Fruit fly (Drosophila melanogaster): ENCODE results near the gene CG14907.

CG14907 gene

dm6 chr3R:16640005-16640408 lies 12.1 kb downstream of the CG14907 start, which contains the start of gene nonA-l:
nonA-l (plus strand) TSS chr3R:16640205.
- TF ChIP-seq noc (tag; optimal IDR thresholded peaks at IDR 0.05), result no peak

DNA sequence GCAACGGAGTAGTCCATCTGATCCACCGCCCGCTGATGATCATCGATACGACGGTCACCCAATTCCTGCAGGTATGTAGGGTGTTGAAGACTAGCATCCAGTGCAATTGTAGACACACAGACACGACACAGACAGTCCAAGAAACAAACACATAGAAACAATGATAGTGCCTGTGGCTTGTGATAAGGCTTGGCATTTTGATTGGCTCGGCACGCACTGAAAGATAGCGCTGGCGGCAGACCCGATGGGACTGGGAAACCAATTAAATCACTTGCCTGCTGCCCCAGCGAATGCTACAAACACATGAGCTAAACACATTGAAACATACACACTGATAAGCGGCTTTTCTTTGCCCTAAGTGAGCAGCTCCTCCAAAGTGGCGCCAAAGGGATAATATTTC lies 19.4 kb downstream of the CG14907 start:
- no peak for TF ChIP-seq noc (tag; optimal IDR thresholded peaks at IDR 0.05)

DNA sequence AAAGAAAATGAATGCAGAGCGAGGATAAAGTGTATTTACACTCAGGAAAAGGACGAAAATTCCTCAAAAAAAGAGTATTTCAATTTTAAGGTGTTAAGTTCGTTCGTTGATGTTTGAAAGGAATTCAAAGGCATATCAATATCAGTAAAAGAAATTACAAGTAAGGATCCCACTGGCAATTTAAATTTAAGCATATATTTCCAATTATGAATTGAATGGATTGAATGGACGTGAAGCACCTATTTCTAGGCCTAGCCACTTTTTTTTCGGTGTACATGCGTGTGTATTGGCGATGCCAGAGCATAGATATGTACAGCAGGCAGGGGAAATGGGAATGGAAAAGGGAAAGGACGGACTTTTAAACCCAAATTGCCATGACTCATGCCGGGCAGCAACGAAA lies 21.6 kb downstream of the CG14907 start:
- TF ChIP-seq noc (tag; optimal IDR thresholded peaks at IDR 0.05), result no peak

DNA sequence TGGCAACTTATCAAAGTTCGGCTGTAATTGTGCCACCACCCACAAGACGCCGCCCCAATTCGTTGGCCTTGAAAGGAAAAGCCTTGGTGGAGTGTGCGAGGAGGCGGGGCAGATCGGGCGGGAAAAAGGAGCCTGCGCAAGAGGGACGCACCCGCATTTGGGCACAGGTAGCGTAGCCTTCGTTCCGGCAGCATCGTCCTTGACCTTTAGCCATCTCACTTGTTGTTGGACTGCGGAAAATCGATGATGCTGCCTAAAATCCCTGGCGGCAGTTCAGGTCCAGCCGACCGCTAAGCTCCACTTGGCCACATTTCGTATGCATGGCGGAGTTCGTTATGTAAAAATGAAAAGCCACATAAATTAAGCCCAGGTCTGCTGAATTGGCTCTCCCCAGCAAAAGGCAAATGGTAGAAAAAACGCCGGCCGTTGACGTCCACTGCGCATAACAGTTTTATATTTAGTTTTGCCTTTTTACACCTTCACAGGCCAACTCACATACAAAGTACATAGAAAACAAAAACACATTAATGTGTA lies 25.2 kb downstream of the CG14907 start:
- no peak for TF ChIP-seq noc (tag; optimal IDR thresholded peaks at IDR 0.05)

DNA sequence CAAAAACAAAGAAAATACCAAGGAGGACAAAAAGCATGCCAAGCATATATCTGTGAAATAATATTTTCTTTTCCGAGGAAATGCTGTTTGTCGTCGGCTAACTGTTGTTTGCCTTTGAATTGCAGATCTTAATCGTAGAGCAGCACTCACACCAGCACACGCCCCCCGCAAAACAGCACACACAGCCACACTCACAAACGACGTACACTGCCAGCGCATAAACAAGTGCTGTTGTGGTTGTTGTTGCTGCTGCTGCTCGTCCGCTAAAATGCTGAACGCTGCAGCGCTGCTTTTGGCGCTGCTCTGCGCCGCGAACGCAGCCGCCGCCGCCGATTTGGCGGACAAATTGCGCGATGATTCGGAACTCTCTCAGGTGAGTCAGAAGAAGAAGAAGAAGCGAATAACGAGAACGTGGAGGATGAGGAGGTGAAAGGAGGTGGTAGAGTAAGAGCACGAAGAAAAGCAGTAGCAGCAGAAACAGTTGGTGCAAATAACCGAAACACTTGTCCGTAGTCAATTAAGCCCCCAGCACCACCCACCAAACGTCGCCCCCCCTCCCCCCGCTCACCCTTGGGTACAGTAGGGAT lies 26.2 kb downstream of the CG14907 start:
- TF ChIP-seq noc (tag; optimal IDR thresholded peaks at IDR 0.05), result no peak

dm6 chr3R:16624750-16625549 lies 27.2 kb downstream of the CG14907 start, which contains the start of gene Fas1:
Fas1 (plus strand) TSS chr3R:16625238.
- no peak for TF ChIP-seq noc (tag; optimal IDR thresholded peaks at IDR 0.05)

dm6 chr3R:16624371-16624749 lies 27.8 kb downstream of the CG14907 start, which contains the start of gene Ccdc114:
Ccdc114 (minus strand) TSS chr3R:16624717.
- TF ChIP-seq noc (tag; optimal IDR thresholded peaks at IDR 0.05), result no peak

DNA sequence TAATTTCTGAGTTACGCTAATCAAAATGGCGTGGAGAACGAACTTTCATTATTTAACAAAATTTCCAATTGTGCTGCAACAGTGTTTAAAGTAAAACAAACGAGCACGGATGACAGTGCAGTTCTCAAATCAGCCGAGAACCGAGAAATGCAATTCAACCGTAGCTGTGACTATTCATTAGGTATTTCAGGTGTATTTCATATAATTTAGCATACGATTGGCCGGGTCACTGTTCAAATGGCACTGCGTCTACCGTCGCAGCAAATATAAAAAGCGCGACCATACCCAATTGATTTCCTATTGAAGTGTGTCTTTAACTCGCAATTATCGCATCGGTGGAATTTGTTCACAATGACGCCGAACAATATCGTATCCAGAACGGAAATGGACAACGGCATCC lies 31.6 kb downstream of the CG14907 start, which contains the start of gene CG14893:
TSS of gene CG14893 (plus strand) at position 301 of the 400 bp plus-strand sequence.
- no peak for TF ChIP-seq noc (tag; optimal IDR thresholded peaks at IDR 0.05)

DNA sequence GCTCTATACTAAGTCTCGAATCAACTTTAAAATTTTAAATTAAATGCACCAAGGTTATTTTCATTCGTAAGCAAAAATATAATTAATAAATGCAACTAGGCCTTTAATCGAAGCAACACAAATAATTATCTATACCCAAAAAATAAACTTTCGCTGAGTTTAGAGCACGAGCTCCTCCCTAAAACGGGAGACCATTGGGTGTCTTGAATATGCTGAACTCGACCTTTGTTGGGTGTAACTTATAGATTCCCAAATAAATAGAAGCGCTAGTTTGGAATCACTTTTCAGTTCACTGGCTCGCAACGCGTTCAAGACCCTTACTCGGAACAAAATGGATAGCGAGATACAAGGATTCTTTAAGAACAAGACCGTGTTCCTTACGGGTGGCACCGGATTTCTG lies 34.5 kb downstream of the CG14907 start, which contains the start of gene CG17560:
TSS of gene CG17560 (plus strand) at position 301 of the 400 bp plus-strand sequence.
- no peak for TF ChIP-seq noc (tag; optimal IDR thresholded peaks at IDR 0.05)

DNA sequence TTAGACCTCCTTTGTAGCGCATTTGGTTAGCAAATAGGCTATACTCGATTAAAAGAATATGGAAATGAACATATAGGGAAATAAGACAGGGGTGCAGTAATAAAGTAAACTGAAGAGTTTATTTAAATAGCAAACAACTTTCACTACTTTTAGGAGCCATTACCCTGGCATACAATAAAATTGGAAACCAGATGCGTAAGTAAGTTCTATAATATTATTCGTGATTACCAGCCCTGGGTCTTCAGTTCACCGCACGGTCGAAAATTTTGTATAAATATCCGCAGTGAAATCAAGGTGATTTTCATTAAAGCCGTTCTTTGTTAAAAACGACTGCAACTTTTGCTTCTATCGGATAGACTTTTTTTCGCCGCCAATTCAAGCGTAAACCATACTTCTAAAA lies 37.1 kb downstream of the CG14907 start, which contains the start of gene CG17562:
TSS of gene CG17562 (plus strand) at position 301 of the 400 bp plus-strand sequence.
- TF ChIP-seq noc (tag; optimal IDR thresholded peaks at IDR 0.05), result no peak

- TF ChIP-seq noc (tag; optimal IDR thresholded peaks at IDR 0.05), result no peak
These were observed 37.9 kb downstream of the CG14907 start, which contains the start of gene CG10340 for dm6 chr3R:16614241-16614640. CG10340 (minus strand) TSS chr3R:16614391.

DNA sequence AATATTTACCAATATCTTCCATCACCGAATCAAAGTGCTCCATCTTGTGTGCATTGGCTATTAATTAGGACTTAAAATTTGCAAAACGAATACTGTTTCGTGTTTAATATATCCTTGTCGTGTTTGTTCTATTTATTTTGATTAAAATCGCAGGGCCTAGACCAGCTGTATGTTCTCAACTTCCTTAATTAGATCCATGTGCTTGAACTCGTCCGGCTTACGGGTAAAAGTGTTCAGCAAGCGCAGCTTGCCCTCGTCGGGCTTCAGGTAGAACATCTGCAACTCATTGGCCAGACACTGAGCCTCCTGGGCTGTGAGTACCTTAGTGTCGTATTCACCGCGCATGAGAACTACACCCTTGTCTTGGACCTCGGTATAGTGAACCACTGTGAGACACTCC lies 38.8 kb downstream of the CG14907 start, which contains the start of gene CG12783:
TSS of gene CG12783 (minus strand) at position 101 of the 400 bp plus-strand sequence.
- TF ChIP-seq noc (tag; optimal IDR thresholded peaks at IDR 0.05), result no peak

dm6 chr3R:16611240-16611639 lies 40.9 kb downstream of the CG14907 start:
- no peak for TF ChIP-seq noc (tag; optimal IDR thresholded peaks at IDR 0.05)

DNA sequence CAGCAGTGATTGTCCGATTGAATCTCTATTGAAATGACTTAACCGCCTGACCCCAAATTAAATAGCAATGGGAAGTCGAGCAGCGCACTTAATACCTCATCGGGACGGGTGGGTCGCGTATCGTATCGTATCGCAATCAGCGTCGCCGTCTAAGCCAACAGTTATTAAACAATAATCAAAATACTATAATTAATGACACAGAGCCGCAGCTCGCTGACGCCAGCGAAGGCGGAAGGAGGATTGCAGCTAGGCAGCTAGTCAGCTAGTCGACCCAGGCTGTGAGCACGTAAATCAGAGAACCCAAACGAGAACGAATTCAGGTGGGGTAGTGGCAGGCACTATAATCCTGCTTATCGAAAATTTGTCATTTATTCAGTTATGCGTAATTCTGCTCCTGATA lies 43.2 kb downstream of the CG14907 start, which contains the start of gene NPF:
TSS of gene NPF (plus strand) at position 301 of the 400 bp plus-strand sequence.
- no peak for TF ChIP-seq noc (tag; optimal IDR thresholded peaks at IDR 0.05)

- no peak for TF ChIP-seq noc (tag; optimal IDR thresholded peaks at IDR 0.05)
These were observed 46.2 kb downstream of the CG14907 start for dm6 chr3R:16605929-16606328.

DNA sequence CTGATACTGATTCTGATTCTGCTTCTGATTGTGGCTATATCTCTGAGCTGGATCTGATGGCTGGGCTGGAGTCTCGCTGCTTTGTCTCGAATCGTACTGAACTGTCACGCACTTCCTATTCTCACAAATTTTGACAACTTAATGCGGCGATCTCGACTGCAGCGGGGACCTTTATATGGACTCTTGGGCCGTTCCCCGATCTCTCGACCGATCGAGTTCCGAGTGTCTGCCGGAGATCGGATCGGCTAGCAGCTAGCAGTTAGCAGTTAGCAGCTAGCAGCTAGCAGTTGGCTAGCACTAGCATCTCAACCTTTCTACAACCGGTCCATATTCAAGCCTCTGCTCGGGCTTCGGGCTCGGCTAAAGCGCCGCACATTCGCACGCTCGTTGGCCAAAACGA lies 47.4 kb downstream of the CG14907 start, which contains the start of gene CG10345:
TSS of gene CG10345 (minus strand) at position 147 of the 400 bp plus-strand sequence.
- TF ChIP-seq noc (tag; optimal IDR thresholded peaks at IDR 0.05), result no peak

Data from whole organism, larva.